Fruit fly (Drosophila melanogaster) whole organism, wandering third instar larva: ENCODE results near the gene Femcoat.

Experiments
- Abd-B ChIP-seq: fragments of >200 bp; optimal IDR thresholded peaks from 2 replicates; lab custom pipeline; 2017; ENCODE audit warnings: missing biosample characterization, missing genetic modification characterization
- GATAd ChIP-seq: sonication (Bioruptor generic); optimal IDR thresholded peaks from 2 replicates; lab custom pipeline; 2016; ENCODE audit warnings: missing biosample characterization, missing genetic modification characterization
- Hr78 ChIP-seq: fragments of >200 bp; optimal IDR thresholded peaks from 2 replicates; lab custom pipeline; 2017; ENCODE audit warnings: missing biosample characterization, missing genetic modification characterization
- br ChIP-seq: fragments of 200-800 bp; sonication (Bioruptor generic); optimal IDR thresholded peaks from 2 replicates; lab custom pipeline; 2016; ENCODE audit warnings: missing biosample characterization, missing genetic modification characterization
- h ChIP-seq: fragments of 200-800 bp; sonication (Bioruptor generic); optimal IDR thresholded peaks from 3 replicates; lab custom pipeline; 2016; ENCODE audit warnings: missing biosample characterization, mild to moderate bottlenecking, missing genetic modification characterization

- TF ChIP-seq Abd-B (GFP tag; lab: Kevin White, UChicago) (no peak), GATAd (GFP tag; lab: Kevin White, UChicago) (no peak), br (GFP tag; lab: Kevin White, UChicago) (no peak), Hr78 (GFP tag; lab: Kevin White, UChicago) (no peak), h (GFP tag; lab: Kevin White, UChicago) (no peak)
Observed at dm6 chrX:4273499-4273898, 30.9 kb upstream of the Femcoat start.
